Worm (Caenorhabditis elegans): ENCODE data around the gene icl-1.

- TF ChIP-seq skn-1 (tag; optimal IDR thresholded peaks at IDR 0.05) (no peak), fos-1 (tag; optimal IDR thresholded peaks at IDR 0.05) (no peak), pqm-1 (tag; optimal IDR thresholded peaks at IDR 0.05) (no peak)
Observed at ce11 chrV:694625-695024, 33.2 kb downstream of the icl-1 start, which contains the start of gene srj-53.

All from whole organism, L3 larva.